Fruit fly (Drosophila melanogaster): Measurements from ENCODE around the gene CG17751.

The CG17751 gene

DNA sequence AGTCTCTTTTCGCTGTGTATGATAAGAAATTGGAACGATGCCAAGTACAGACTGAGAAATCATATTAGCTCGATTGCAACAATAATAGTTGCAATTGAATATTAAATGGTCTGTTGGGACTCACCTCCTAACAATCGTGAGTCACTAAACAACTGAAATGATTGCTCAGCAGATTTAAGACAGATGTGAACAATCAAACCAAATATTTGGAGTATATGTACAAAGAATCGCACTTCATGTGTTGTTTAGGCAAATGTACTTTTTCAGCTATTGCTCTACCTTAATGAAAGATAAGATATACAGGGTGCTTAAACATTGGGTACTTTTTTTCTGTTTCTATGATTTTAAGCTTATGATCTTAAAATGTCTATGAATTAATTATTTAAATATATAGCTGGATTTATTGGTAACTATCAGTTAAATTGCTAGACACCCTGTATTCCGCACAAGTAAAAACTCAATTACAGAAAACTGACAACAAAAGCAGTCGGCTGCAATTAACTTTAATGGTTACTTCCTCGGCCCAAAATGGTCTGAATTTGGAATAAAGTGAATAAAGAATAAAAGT, 34.5 kb downstream of the CG17751 start (continued):
- TF ChIP-seq sens-2 (GFP tag; IDR thresholded peaks at IDR 0.05) (peak; percentile 89), insv (GFP tag; optimal IDR thresholded peaks at IDR 0.05) (peak in 1 of 2 experiments; percentile 2), CG16813 (GFP tag; IDR thresholded peaks at IDR 0.05; ENCODE audit: partially characterized antibody) (no peak), Asciz (GFP tag; optimal IDR thresholded peaks at IDR 0.05) (peak; percentile 90), Hand (GFP tag; optimal IDR thresholded peaks at IDR 0.05) (peak; percentile 83), CG11456 (GFP tag; IDR thresholded peaks at IDR 0.05) (peak; percentile 89), CG6791 (GFP tag; IDR thresholded peaks at IDR 0.05; ENCODE audit: partially characterized antibody) (no peak), CG10209 (GFP tag; optimal IDR thresholded peaks at IDR 0.05) (peak; percentile 79), toy (GFP tag; IDR thresholded peaks at IDR 0.05) (peak; percentile 85), knrl (GFP tag; IDR thresholded peaks at IDR 0.05; ENCODE audit: partially characterized antibody) (no peak), Atf-2 (GFP tag; optimal IDR thresholded peaks at IDR 0.05) (peak; percentile 18), z (GFP tag; IDR thresholded peaks at IDR 0.05) (peak; percentile 56; the same call in 1 of the 3 replicates), CG4328 (GFP tag; optimal IDR thresholded peaks at IDR 0.05) (peak; percentile 79), rib (GFP tag; IDR thresholded peaks at IDR 0.05) (peak; percentile 70), CG34376 (GFP tag; optimal IDR thresholded peaks at IDR 0.05) (peak; percentile 65), Trl (optimal IDR thresholded peaks at IDR 0.05) (no peak), Trl (GFP tag; optimal IDR thresholded peaks at IDR 0.05) (no peak), tna (GFP tag; IDR thresholded peaks at IDR 0.05; ENCODE audit: partially characterized antibody) (no peak), Dip3 (GFP tag; optimal IDR thresholded peaks at IDR 0.05) (peak; percentile 42), Deaf1 (tag; optimal IDR thresholded peaks at IDR 0.05) (peak; percentile 71), oc (tag; optimal IDR thresholded peaks at IDR 0.05) (peak; percentile 86), Optix (GFP tag; IDR thresholded peaks at IDR 0.05) (no peak), CG15073 (GFP tag; optimal IDR thresholded peaks at IDR 0.05) (peak; percentile 30), CG13123 (GFP tag; optimal IDR thresholded peaks at IDR 0.05) (peak; percentile 49), HmgD (GFP tag; optimal IDR thresholded peaks at IDR 0.05) (no peak), ham (GFP tag; IDR thresholded peaks at IDR 0.05) (no peak), HLH4C (GFP tag; IDR thresholded peaks at IDR 0.05; ENCODE audit: partially characterized antibody) (no peak), CG12236 (GFP tag; optimal IDR thresholded peaks at IDR 0.05) (peak; percentile 17), kni (GFP tag; optimal IDR thresholded peaks at IDR 0.05) (no peak), Rx (GFP tag; IDR thresholded peaks at IDR 0.05) (peak; percentile 76), CG1602 (GFP tag; optimal IDR thresholded peaks at IDR 0.05) (peak; percentile 55), CG11560 (tag; IDR thresholded peaks at IDR 0.05) (peak; percentile 44; the same call in 1 of the 3 replicates), E2f1 (GFP tag; IDR thresholded peaks at IDR 0.05) (peak; percentile 87), PHDP (tag; optimal IDR thresholded peaks at IDR 0.05) (peak; percentile 96), eyg (GFP tag; optimal IDR thresholded peaks at IDR 0.05) (peak; percentile 57), crc (GFP tag; optimal IDR thresholded peaks at IDR 0.05) (peak; percentile 46), Abd-B (GFP tag; optimal IDR thresholded peaks at IDR 0.05) (no peak), CG7987 (GFP tag; optimal IDR thresholded peaks at IDR 0.05) (peak; percentile 51), Atf3 (GFP tag; optimal IDR thresholded peaks at IDR 0.05) (no peak), CG3838 (GFP tag; optimal IDR thresholded peaks at IDR 0.05) (no peak), CG13775 (GFP tag; optimal IDR thresholded peaks at IDR 0.05) (peak; percentile 76), crol (GFP tag; IDR thresholded peaks at IDR 0.05) (no peak), odd (GFP tag; optimal IDR thresholded peaks at IDR 0.05) (peak; percentile 87), danr (GFP tag; IDR thresholded peaks at IDR 0.05) (peak; percentile 74), gce (GFP tag; IDR thresholded peaks at IDR 0.05) (peak; percentile 92), Taf1 (GFP tag; IDR thresholded peaks at IDR 0.05) (peak; percentile 83), zen (tag; optimal IDR thresholded peaks at IDR 0.05) (peak; percentile 71), Rfx (GFP tag; IDR thresholded peaks at IDR 0.05) (peak; percentile 91), CG4282 (GFP tag; optimal IDR thresholded peaks at IDR 0.05) (no peak), CG12942 (GFP tag; optimal IDR thresholded peaks at IDR 0.05) (peak; percentile 53), Dp (GFP tag; optimal IDR thresholded peaks at IDR 0.05) (no peak)
